Worm (Caenorhabditis elegans): Measurements from ENCODE around the gene Y73F8A.10.

DNA sequence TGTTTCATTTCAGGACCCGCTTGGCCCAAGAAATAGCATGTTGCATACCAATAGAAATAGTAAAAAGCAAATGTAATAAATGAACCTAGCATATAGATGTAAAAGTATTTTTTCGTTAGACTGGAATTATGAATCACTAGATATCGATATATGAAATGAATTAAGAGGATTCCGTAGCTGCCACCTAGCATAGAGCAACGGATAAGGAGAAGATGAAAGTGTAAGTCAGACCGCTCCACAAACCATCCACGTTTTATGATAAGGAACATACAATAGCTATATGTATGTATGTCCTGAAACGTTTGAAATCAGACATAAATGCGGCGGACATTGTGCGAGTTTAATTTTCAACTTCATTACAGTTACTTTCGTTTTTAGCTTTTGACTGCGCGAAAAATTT lies 43.1 kb upstream of the Y73F8A.10 start:
- no peak for TF ChIP-seq bed-1 (GFP tag; IDR thresholded peaks at IDR 0.05)
- no peak for TF ChIP-seq pha-4 (tag; optimal IDR thresholded peaks at IDR 0.05)
- TF ChIP-seq mes-4 (tag; optimal IDR thresholded peaks at IDR 0.05): no peak
- TF ChIP-seq snpc-4 (GFP tag; optimal IDR thresholded peaks at IDR 0.05): no peak
- TF ChIP-seq snpc-4 (tag; optimal IDR thresholded peaks at IDR 0.05): no peak
